Worm (Caenorhabditis elegans) whole organism, L4/young adult: Measurements from ENCODE around the gene nhr-253.

Source experiments
- W03F9.2 ChIP-seq: fragments of 150-350 bp; optimal IDR thresholded peaks from 2 replicates; lab custom pipeline; 2014; ENCODE audit warnings: missing biosample characterization, missing genetic modification characterization
- him-1 ChIP-seq: sonication (generic microtip); optimal IDR thresholded peaks from 2 replicates; lab custom pipeline; 2016; ENCODE audit warnings: missing genotype, missing genetic modification reagents, missing genetic modification characterization, missing compliant biosample characterization

ce11 chrV:384511-384910 is 11.9 kb upstream of the nhr-253 start:
- no peak for TF ChIP-seq him-1 (tag; lab: Kevin White, UChicago)
- TF ChIP-seq W03F9.2: no peak
